Worm (Caenorhabditis elegans): ENCODE data around the gene C08B6.18.

Gene C08B6.18

DNA sequence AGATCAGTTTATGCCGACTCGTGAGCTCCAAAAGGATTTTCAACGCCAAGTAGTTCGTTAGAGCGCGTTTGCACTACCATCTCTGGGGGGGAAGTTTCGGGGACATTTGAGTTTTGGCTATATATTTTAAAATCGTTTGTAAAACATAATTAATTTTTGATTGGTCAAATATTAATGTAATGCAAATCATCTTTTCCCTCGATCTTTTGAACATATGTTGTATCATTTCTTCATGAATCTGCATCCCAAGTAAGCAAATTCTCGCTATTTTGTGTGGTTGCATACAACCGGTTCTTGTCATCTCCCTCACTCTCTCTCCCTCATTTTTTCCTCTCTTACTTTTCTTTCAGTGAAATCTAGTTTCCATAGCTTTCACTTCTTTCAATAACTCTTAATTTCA, 44.2 kb upstream of the C08B6.18 start (continued):
- TF ChIP-seq ama-1 (optimal IDR thresholded peaks at IDR 0.05) = no peak
- no peak for TF ChIP-seq lim-6 (tag; optimal IDR thresholded peaks at IDR 0.05)
- no peak for TF ChIP-seq unc-86 (tag; optimal IDR thresholded peaks at IDR 0.05)
- no peak for TF ChIP-seq K09A11.1 (tag; optimal IDR thresholded peaks at IDR 0.05; ENCODE audit: insufficient read depth)
- peak; percentile 73 for TF ChIP-seq ets-4 (tag; optimal IDR thresholded peaks at IDR 0.05)
- peak; percentile 39 for TF ChIP-seq fax-1 (tag; optimal IDR thresholded peaks at IDR 0.05)
- TF ChIP-seq ceh-9 (tag; optimal IDR thresholded peaks at IDR 0.05) = no peak
- TF ChIP-seq T23F11.4 (GFP tag; optimal IDR thresholded peaks at IDR 0.05) = no peak
- TF ChIP-seq dve-1 (tag; optimal IDR thresholded peaks at IDR 0.05) = no peak
- TF ChIP-seq fkh-6 (tag; optimal IDR thresholded peaks at IDR 0.05) = no peak
- TF ChIP-seq F13H6.1 (tag; optimal IDR thresholded peaks at IDR 0.05) = peak; percentile 67
- TF ChIP-seq ceh-31 (tag; optimal IDR thresholded peaks at IDR 0.05) = peak; percentile 94
- peak; percentile 63 for TF ChIP-seq ceh-2 (tag; optimal IDR thresholded peaks at IDR 0.05)
- no peak for TF ChIP-seq ceh-24 (tag; optimal IDR thresholded peaks at IDR 0.05)
- peak; percentile 19 for TF ChIP-seq unc-42 (tag; optimal IDR thresholded peaks at IDR 0.05)
- TF ChIP-seq sox-2 (GFP tag; IDR thresholded peaks at IDR 0.05) = no peak
- TF ChIP-seq nfya-1 (tag; optimal IDR thresholded peaks at IDR 0.05) = peak; percentile 31
- no peak for TF ChIP-seq pqm-1 (tag; optimal IDR thresholded peaks at IDR 0.05)
- no peak for TF ChIP-seq hlh-13 (GFP tag; optimal IDR thresholded peaks at IDR 0.05)
- no peak for TF ChIP-seq ceh-45 (GFP tag; IDR thresholded peaks at IDR 0.05)
- no peak for TF ChIP-seq pha-2 (tag; optimal IDR thresholded peaks at IDR 0.05)
- peak; percentile 77 for TF ChIP-seq C08G9.2 (tag; optimal IDR thresholded peaks at IDR 0.05)
- TF ChIP-seq rnt-1 (tag; optimal IDR thresholded peaks at IDR 0.05) = peak; percentile 22
- TF ChIP-seq fkh-10 (GFP tag; optimal IDR thresholded peaks at IDR 0.05) = no peak
- peak; percentile 67 for TF ChIP-seq ceh-34 (tag; optimal IDR thresholded peaks at IDR 0.05)
- TF ChIP-seq ceh-14 (tag; optimal IDR thresholded peaks at IDR 0.05) = peak; percentile 79
- TF ChIP-seq gmeb-2 (tag; optimal IDR thresholded peaks at IDR 0.05) = no peak
- no peak for TF ChIP-seq unc-3 (GFP tag; conservative IDR thresholded peaks at IDR 0.05)
- no peak for TF ChIP-seq unc-3 (tag; optimal IDR thresholded peaks at IDR 0.05)
- no peak for TF ChIP-seq pha-4 (tag; optimal IDR thresholded peaks at IDR 0.05)
- no peak for TF ChIP-seq che-1 (tag; optimal IDR thresholded peaks at IDR 0.05)
- TF ChIP-seq ceh-19 (GFP tag; optimal IDR thresholded peaks at IDR 0.05) = no peak

DNA sequence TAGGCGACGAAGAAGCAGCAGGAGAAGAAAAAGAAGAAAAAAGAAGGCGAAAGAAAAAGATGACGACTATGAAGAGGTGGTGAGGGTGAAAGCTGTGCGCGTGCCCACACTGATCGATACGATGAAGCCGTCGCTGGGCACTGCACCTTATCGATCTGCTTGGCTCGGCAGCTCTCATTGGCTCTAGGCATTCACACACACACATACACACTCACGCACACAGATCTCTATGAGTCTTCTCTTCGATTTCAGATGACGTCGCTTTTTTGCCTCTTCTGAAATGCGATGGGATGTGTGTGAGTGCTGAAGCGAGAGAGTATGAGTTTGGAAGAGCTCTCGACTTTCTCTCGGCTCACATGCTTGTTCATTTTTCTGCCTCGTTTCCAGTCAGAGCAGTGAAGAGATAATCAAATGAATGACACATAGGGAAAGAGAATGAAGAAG, 40.7 kb upstream of the C08B6.18 start:
- TF ChIP-seq hlh-30 (tag; optimal IDR thresholded peaks at IDR 0.05; ENCODE audit: insufficient read depth) (peak; percentile 66), pros-1 (tag; optimal IDR thresholded peaks at IDR 0.05) (no peak), elt-2 (tag; optimal IDR thresholded peaks at IDR 0.05) (no peak), ceh-9 (tag; optimal IDR thresholded peaks at IDR 0.05) (no peak), unc-42 (tag; optimal IDR thresholded peaks at IDR 0.05) (peak; percentile 96), ceh-19 (GFP tag; optimal IDR thresholded peaks at IDR 0.05) (peak; percentile 31), tbx-2 (tag; optimal IDR thresholded peaks at IDR 0.05) (peak; percentile 37), K09A11.1 (tag; optimal IDR thresholded peaks at IDR 0.05; ENCODE audit: insufficient read depth) (no peak), nfya-1 (tag; optimal IDR thresholded peaks at IDR 0.05) (peak; percentile 96), elt-4 (tag; optimal IDR thresholded peaks at IDR 0.05) (no peak), ceh-48 (tag; optimal IDR thresholded peaks at IDR 0.05) (peak; percentile 99), pax-1 (tag; optimal IDR thresholded peaks at IDR 0.05) (no peak), ceh-31 (tag; optimal IDR thresholded peaks at IDR 0.05) (peak; percentile 82), F13H6.1 (tag; optimal IDR thresholded peaks at IDR 0.05) (no peak), ceh-18 (tag; optimal IDR thresholded peaks at IDR 0.05) (peak; percentile 41), ztf-16 (tag; optimal IDR thresholded peaks at IDR 0.05) (no peak), pat-9 (tag; optimal IDR thresholded peaks at IDR 0.05) (no peak), fkh-10 (GFP tag; optimal IDR thresholded peaks at IDR 0.05) (no peak), lin-11 (tag; optimal IDR thresholded peaks at IDR 0.05) (no peak), ceh-34 (tag; optimal IDR thresholded peaks at IDR 0.05) (peak; percentile 24), pha-4 (tag; optimal IDR thresholded peaks at IDR 0.05) (no peak), ceh-14 (tag; optimal IDR thresholded peaks at IDR 0.05) (peak; percentile 83), hlh-8 (tag; optimal IDR thresholded peaks at IDR 0.05) (no peak), unc-3 (GFP tag; conservative IDR thresholded peaks at IDR 0.05) (no peak), unc-3 (tag; optimal IDR thresholded peaks at IDR 0.05) (peak; percentile 32)
